Fruit fly (Drosophila melanogaster) S2 (cell line): Measurements from ENCODE around the gene Pak3.

ENCODE experiments used
- CG8478 ChIP-seq: fragments of >200 bp; optimal IDR thresholded peaks from 2 replicates; lab custom pipeline; 2018
- CTCF ChIP-seq, 2 experiments: fragments of >200 bp; optimal IDR thresholded peaks; 2 replicates each; lab custom pipeline; 2018

DNA sequence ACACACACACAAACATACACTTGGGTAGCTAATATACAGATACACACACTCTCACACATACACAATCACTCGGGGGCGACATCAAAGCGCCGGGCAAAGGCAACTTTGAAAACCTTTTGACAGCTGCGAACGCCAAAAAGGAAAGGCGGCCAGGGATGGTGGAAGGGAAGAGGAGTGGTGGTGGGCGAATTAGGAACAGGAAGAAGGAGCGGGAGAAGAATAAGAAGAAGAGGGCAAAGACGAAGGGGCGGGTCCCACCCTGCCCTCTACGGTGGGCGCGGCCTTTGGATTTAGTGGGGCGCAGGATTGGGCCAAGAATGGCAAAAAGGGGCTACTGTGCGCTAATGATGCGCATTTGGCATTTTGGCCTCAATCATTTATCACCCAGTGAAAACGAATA lies 57.1 kb downstream of the Pak3 start:
- TF ChIP-seq CTCF (optimal IDR thresholded peaks at IDR 0.05; lab: Kevin White, UChicago) (no peak), CG8478 (no peak)
